Fruit fly (Drosophila melanogaster): ENCODE measurements around the gene Cyp4d20.

dm6 chr3L:2456868-2457267 is 21.4 kb downstream of the Cyp4d20 start:
- TF ChIP-seq CG8478 (optimal IDR thresholded peaks at IDR 0.05) (no peak), psq (optimal IDR thresholded peaks at IDR 0.05) (no peak), pan (optimal IDR thresholded peaks at IDR 0.05) (no peak), Dll (optimal IDR thresholded peaks at IDR 0.05) (no peak), usp (GFP tag; optimal IDR thresholded peaks at IDR 0.05) (no peak)

Measured in whole organism.